Fruit fly (Drosophila melanogaster) whole organism, embryonic: ENCODE data around the gene CG14427.

ENCODE experiments used
- Aef1 ChIP-seq: fragments of 200-800 bp; sonication (Bioruptor generic); IDR thresholded peaks from 3 replicates; pipeline ENCODE4 v1.3.6; 2022; ENCODE audit warnings: missing biosample characterization, missing genetic modification characterization
- Blimp-1 ChIP-seq: fragments of 200-800 bp; sonication (Bioruptor generic); optimal IDR thresholded peaks from 3 replicates; lab custom pipeline; 2018; ENCODE audit warnings: missing biosample characterization, missing genetic modification characterization, mild to moderate bottlenecking, moderate library complexity, missing genetic modification reagents
- CG10274 ChIP-seq: fragments of 200-800 bp; sonication (Bioruptor generic); optimal IDR thresholded peaks from 3 replicates; lab custom pipeline; 2017; ENCODE audit warnings: missing biosample characterization, mild to moderate bottlenecking, missing genetic modification characterization
- CG11093 ChIP-seq: fragments of 200-800 bp; sonication (Bioruptor generic); IDR thresholded peaks from 3 replicates; pipeline ENCODE4 v1.3.6; 2022; ENCODE audit warnings: missing biosample characterization, missing genetic modification characterization
- CG15479 ChIP-seq: fragments of 200-800 bp; sonication (Bioruptor generic); optimal IDR thresholded peaks from 3 replicates; lab custom pipeline; 2019; ENCODE audit warnings: missing biosample characterization, mild to moderate bottlenecking, missing genetic modification characterization, moderate library complexity
- CG1602 ChIP-seq: fragments of 200-800 bp; sonication (Bioruptor generic); optimal IDR thresholded peaks from 3 replicates; lab custom pipeline; 2016; ENCODE audit warnings: missing biosample characterization, missing genetic modification characterization
- CG17802 ChIP-seq: fragments of 200-800 bp; sonication (Bioruptor generic); optimal IDR thresholded peaks from 2 replicates; lab custom pipeline; 2018; ENCODE audit warnings: missing biosample characterization, mild to moderate bottlenecking, missing genetic modification characterization, moderate library complexity
- CG18476 ChIP-seq: fragments of 200-800 bp; sonication (Bioruptor generic); optimal IDR thresholded peaks from 2 replicates; lab custom pipeline; 2016; ENCODE audit warnings: missing biosample characterization, mild to moderate bottlenecking, missing genetic modification characterization
- CG2199 ChIP-seq: fragments of 200-800 bp; sonication (Bioruptor generic); IDR thresholded peaks from 3 replicates; pipeline ENCODE4 v1.3.6; 2022; ENCODE audit warnings: missing biosample characterization, missing genetic modification characterization
- CG2202 ChIP-seq: fragments of 200-800 bp; sonication (Bioruptor generic); optimal IDR thresholded peaks from 2 replicates; lab custom pipeline; 2018; ENCODE audit warnings: missing biosample characterization, mild to moderate bottlenecking, missing genetic modification characterization
- CG2875 ChIP-seq: fragments of 200-800 bp; sonication (Bioruptor generic); optimal IDR thresholded peaks from 2 replicates; lab custom pipeline; 2017; ENCODE audit warnings: missing biosample characterization, mild to moderate bottlenecking, missing genetic modification characterization, missing genetic modification reagents
- CG31224 ChIP-seq: fragments of 200-800 bp; sonication (Bioruptor generic); IDR thresholded peaks from 2 replicates; pipeline ENCODE4 v1.3.6; 2022; ENCODE audit warnings: missing biosample characterization, missing genetic modification characterization
- CG31388 ChIP-seq: fragments of 200-800 bp; sonication (Bioruptor generic); optimal IDR thresholded peaks from 2 replicates; lab custom pipeline; 2016; ENCODE audit warnings: missing biosample characterization, missing genetic modification characterization
- CG33213 ChIP-seq: fragments of 200-800 bp; sonication (Bioruptor generic); optimal IDR thresholded peaks from 3 replicates; lab custom pipeline; 2016; ENCODE audit warnings: missing biosample characterization, missing genetic modification characterization
- CG3407 ChIP-seq: fragments of 200-800 bp; sonication (Bioruptor generic); optimal IDR thresholded peaks from 2 replicates; lab custom pipeline; 2018; ENCODE audit warnings: missing biosample characterization, mild to moderate bottlenecking, missing genetic modification characterization
- CG34224 ChIP-seq: fragments of 200-800 bp; sonication (Bioruptor generic); IDR thresholded peaks from 3 replicates; pipeline ENCODE4 v1.3.6; 2022; ENCODE audit warnings: missing biosample characterization, missing genetic modification characterization; ENCODE audit not compliant: partially characterized antibody
- CG3726 ChIP-seq: fragments of 200-800 bp; sonication (Bioruptor generic); IDR thresholded peaks from 3 replicates; pipeline ENCODE4, ENCODE4 v1.3.6; 2022; ENCODE audit warnings: missing biosample characterization, missing genetic modification characterization
- CG6654 ChIP-seq: fragments of 200-800 bp; sonication (Bioruptor generic); optimal IDR thresholded peaks from 2 replicates; lab custom pipeline; 2017; ENCODE audit warnings: missing biosample characterization, mild to moderate bottlenecking, missing genetic modification characterization
- CG6689 ChIP-seq: fragments of 200-800 bp; sonication (Bioruptor generic); IDR thresholded peaks from 2 replicates; pipeline ENCODE4 v1.3.6; 2022; ENCODE audit warnings: missing biosample characterization, missing genetic modification characterization
- CG7963 ChIP-seq: fragments of 200-800 bp; sonication (Bioruptor generic); IDR thresholded peaks from 3 replicates; pipeline ENCODE4 v1.3.6; 2022; ENCODE audit warnings: missing biosample characterization, missing genetic modification characterization; ENCODE audit not compliant: partially characterized antibody
- CG8290 ChIP-seq, 3 experiments: fragments of 200-800 bp; sonication (Bioruptor generic); optimal IDR thresholded peaks; 2 replicates each; lab custom pipeline; 2016 to 2019; ENCODE audit warnings: missing biosample characterization in 3 of 3, missing genetic modification characterization in 3 of 3, mild to moderate bottlenecking in 2 of 3, moderate library complexity in 1 of 3
- CG9215 ChIP-seq: fragments of 200-800 bp; sonication (Bioruptor generic); IDR thresholded peaks from 2 replicates; pipeline ENCODE4 v1.3.6; 2022; ENCODE audit warnings: missing biosample characterization, missing genetic modification characterization
- CTCF ChIP-seq: fragments of 200-800 bp; sonication (Bioruptor generic); optimal IDR thresholded peaks from 2 replicates; lab custom pipeline; 2017; ENCODE audit warnings: missing biosample characterization, mild to moderate bottlenecking, missing genetic modification characterization, moderate library complexity
- Dip2 ChIP-seq: fragments of 200-800 bp; sonication (Bioruptor generic); IDR thresholded peaks from 2 replicates; pipeline ENCODE4 v1.3.6; 2022; ENCODE audit warnings: missing biosample characterization, missing genetic modification characterization
- Fer1 ChIP-seq: fragments of 200-800 bp; sonication (Bioruptor generic); optimal IDR thresholded peaks from 2 replicates; lab custom pipeline; 2017; ENCODE audit warnings: missing biosample characterization, mild to moderate bottlenecking, missing genetic modification characterization
- Lpt ChIP-seq: fragments of >200 bp; optimal IDR thresholded peaks from 2 replicates; lab custom pipeline; 2018; ENCODE audit warnings: missing biosample characterization, missing genetic modification characterization
- Nf-YA ChIP-seq: fragments of 200-800 bp; sonication (Bioruptor generic); IDR thresholded peaks from 2 replicates; pipeline ENCODE4 v1.3.6; 2022; ENCODE audit warnings: missing biosample characterization, missing genetic modification characterization
- Nf-YC ChIP-seq: fragments of 200-800 bp; optimal IDR thresholded peaks from 3 replicates; lab custom pipeline; 2019; ENCODE audit warnings: missing biosample characterization, mild to moderate bottlenecking, missing genetic modification characterization, moderate library complexity
- Oaz ChIP-seq: fragments of 200-800 bp; sonication (Bioruptor generic); IDR thresholded peaks from 2 replicates; pipeline ENCODE4 v1.3.6; 2022; ENCODE audit warnings: missing biosample characterization, missing genetic modification characterization
- Ravus ChIP-seq: fragments of 200-800 bp; sonication (Bioruptor generic); IDR thresholded peaks from 2 replicates; pipeline ENCODE4 v1.3.6; 2022; ENCODE audit warnings: missing biosample characterization, missing genetic modification characterization
- Trl ChIP-seq, 3 experiments: fragments of >200 bp in 2 of 3; fragments of 200-800 bp in 1 of 3; sonication (Bioruptor generic) in 1 of 3; optimal IDR thresholded peaks; 2 replicates in 1 of 3; 3 replicates in 2 of 3; lab custom pipeline; 2016 to 2017; ENCODE audit warnings: missing biosample characterization in 1 of 3, missing genetic modification characterization in 1 of 3
- bbx ChIP-seq: fragments of 200-800 bp; sonication (Bioruptor generic); IDR thresholded peaks from 2 replicates; pipeline ENCODE4 v1.3.6; 2022; ENCODE audit warnings: missing biosample characterization, missing genetic modification characterization; ENCODE audit not compliant: partially characterized antibody
- bcd ChIP-seq: fragments of 200-800 bp; sonication (Bioruptor generic); optimal IDR thresholded peaks from 2 replicates; lab custom pipeline; 2017; ENCODE audit warnings: missing biosample characterization, mild to moderate bottlenecking, missing genetic modification characterization
- cg ChIP-seq: fragments of 200-800 bp; sonication (Bioruptor generic); optimal IDR thresholded peaks from 3 replicates; lab custom pipeline; 2019; ENCODE audit warnings: missing biosample characterization, mild to moderate bottlenecking, missing genetic modification characterization, moderate library complexity
- chn ChIP-seq: fragments of 200-800 bp; sonication (Bioruptor generic); optimal IDR thresholded peaks from 2 replicates; lab custom pipeline; 2016; ENCODE audit warnings: missing biosample characterization, missing genetic modification characterization
- corto ChIP-seq: fragments of 200-800 bp; sonication (Bioruptor generic); optimal IDR thresholded peaks from 2 replicates; lab custom pipeline; 2016; ENCODE audit warnings: missing biosample characterization, mild to moderate bottlenecking, missing genetic modification characterization, moderate library complexity
- disco-r ChIP-seq: fragments of 200-800 bp; sonication (Bioruptor generic); optimal IDR thresholded peaks from 2 replicates; lab custom pipeline; 2016; ENCODE audit warnings: missing biosample characterization, missing genetic modification characterization
- ewg ChIP-seq: fragments of 200-800 bp; sonication (Bioruptor generic); optimal IDR thresholded peaks from 3 replicates; lab custom pipeline; 2017; ENCODE audit warnings: mild to moderate bottlenecking, missing biosample characterization, missing genetic modification reagents, missing genetic modification characterization
- gce ChIP-seq: fragments of 200-800 bp; sonication (Bioruptor generic); IDR thresholded peaks from 3 replicates; pipeline ENCODE4 v1.3.6; 2022; ENCODE audit warnings: missing biosample characterization, missing genetic modification characterization
- gsb ChIP-seq: fragments of 200-800 bp; sonication (Bioruptor generic); IDR thresholded peaks from 2 replicates; pipeline ENCODE4 v1.3.6; 2022; ENCODE audit warnings: missing biosample characterization, missing genetic modification characterization
- gt ChIP-seq: fragments of 200-800 bp; sonication (Bioruptor generic); IDR thresholded peaks from 2 replicates; pipeline ENCODE4 v1.3.6; 2022; ENCODE audit warnings: missing biosample characterization, missing genetic modification characterization
- ham ChIP-seq: fragments of 200-800 bp; sonication (Bioruptor generic); IDR thresholded peaks from 2 replicates; pipeline ENCODE4 v1.3.6; 2022; ENCODE audit warnings: missing biosample characterization, missing genetic modification characterization
- nerfin-1 ChIP-seq: fragments of 200-800 bp; sonication (Bioruptor generic); optimal IDR thresholded peaks from 3 replicates; lab custom pipeline; 2019; ENCODE audit warnings: missing biosample characterization, mild to moderate bottlenecking, missing genetic modification characterization, moderate library complexity
- sens ChIP-seq: fragments of 200-800 bp; sonication (Bioruptor generic); peaks from one replicate; lab custom pipeline; 2016; ENCODE audit warnings: missing biosample characterization, missing genetic modification characterization
- sim ChIP-seq: fragments of 200-800 bp; sonication (Bioruptor generic); IDR thresholded peaks from 2 replicates; pipeline ENCODE4 v1.3.6; 2022; ENCODE audit warnings: missing biosample characterization, missing genetic modification characterization
- sqz ChIP-seq: fragments of 200-800 bp; sonication (Bioruptor generic); optimal IDR thresholded peaks from 3 replicates; lab custom pipeline; 2018; ENCODE audit warnings: missing biosample characterization, mild to moderate bottlenecking, missing genetic modification characterization
- ssp ChIP-seq: fragments of 200-800 bp; sonication (Bioruptor generic); IDR thresholded peaks from 2 replicates; pipeline ENCODE4 v1.3.6; 2022; ENCODE audit warnings: missing biosample characterization, missing genetic modification characterization
- tll ChIP-seq, 2 experiments: fragments of 200-800 bp in 1 of 2; fragments of >200 bp in 1 of 2; sonication (Bioruptor generic) in 1 of 2; optimal IDR thresholded peaks; 2 replicates each; lab custom pipeline; 2017 to 2019; ENCODE audit warnings: missing biosample characterization in 2 of 2, missing genetic modification characterization in 2 of 2, mild to moderate bottlenecking in 1 of 2, moderate library complexity in 1 of 2
- vvl ChIP-seq: fragments of 200-800 bp; sonication (Bioruptor generic); IDR thresholded peaks from 2 replicates; pipeline ENCODE4 v1.3.6; 2022; ENCODE audit warnings: missing biosample characterization, missing genetic modification characterization
- zen ChIP-seq: fragments of 200-800 bp; sonication (Bioruptor generic); optimal IDR thresholded peaks from 3 replicates; lab custom pipeline; 2018; ENCODE audit warnings: missing biosample characterization, mild to moderate bottlenecking, missing genetic modification characterization, moderate library complexity
- zfh2 ChIP-seq: fragments of 200-800 bp; sonication (Bioruptor generic); optimal IDR thresholded peaks from 2 replicates; lab custom pipeline; 2016; ENCODE audit warnings: missing biosample characterization, missing genetic modification characterization

Gene CG14427

DNA sequence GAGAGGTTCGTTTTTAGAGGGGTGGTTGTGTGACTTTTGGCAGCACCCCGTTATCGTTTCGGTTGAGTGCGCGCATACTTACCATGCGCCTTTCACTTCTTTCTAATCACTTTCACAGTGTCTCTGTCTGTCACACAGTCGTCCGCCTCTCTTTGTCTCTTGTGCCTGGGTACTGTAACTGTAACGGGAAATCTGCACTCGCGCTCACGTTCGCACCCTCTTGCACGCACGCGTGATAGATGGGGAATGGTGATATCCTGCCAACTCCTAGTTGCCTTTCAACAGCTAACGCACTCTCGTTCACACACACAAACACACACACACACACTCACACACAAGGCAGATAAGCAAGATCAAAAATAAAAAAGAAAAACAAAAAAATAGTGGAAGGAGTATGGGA is 42.0 kb downstream of the CG14427 start (continued):
- no peak for TF ChIP-seq CG3407
- TF ChIP-seq CG33213 (GFP tag; lab: Kevin White, UChicago), result no peak
- TF ChIP-seq CG3726 (GFP tag; lab: Robert Waterston, UW), result no peak
- no peak for TF ChIP-seq ssp (GFP tag; lab: Robert Waterston, UW)
- TF ChIP-seq Fer1 (GFP tag; lab: Kevin White, UChicago), result no peak
- TF ChIP-seq tll (GFP tag; optimal IDR thresholded peaks at IDR 0.05; lab: Kevin White, UChicago), result peak in 1 of 2 experiments; percentile 15
- TF ChIP-seq CG2199 (GFP tag; lab: Robert Waterston, UW), result peak; percentile 56; the same call in 1 of the 3 replicates
- TF ChIP-seq Nf-YC (tag; lab: Kevin White, UChicago), result no peak
- no peak for TF ChIP-seq CG2875
- TF ChIP-seq gt, result no peak
- TF ChIP-seq CG2202 (tag; lab: Kevin White, UChicago), result no peak
- TF ChIP-seq ewg (GFP tag; lab: Kevin White, UChicago), result peak; percentile 46
- no peak for TF ChIP-seq CG18476
- no peak for TF ChIP-seq CG9215
- no peak for TF ChIP-seq zen (tag; lab: Kevin White, UChicago)
- no peak for TF ChIP-seq CTCF (GFP tag; lab: Kevin White, UChicago)
- no peak for TF ChIP-seq vvl
- no peak for TF ChIP-seq bcd (GFP tag; lab: Kevin White, UChicago)
- no peak for TF ChIP-seq chn
- no peak for TF ChIP-seq Lpt
- TF ChIP-seq ham, result no peak
- peak in 1 of 2 experiments; percentile 3 for TF ChIP-seq Trl (optimal IDR thresholded peaks at IDR 0.05; lab: Kevin White, UChicago)
- TF ChIP-seq Trl (GFP tag; optimal IDR thresholded peaks at IDR 0.05; lab: Kevin White, UChicago), result no peak
- TF ChIP-seq Nf-YA (GFP tag; lab: Robert Waterston, UW), result no peak
- TF ChIP-seq CG11093 (GFP tag; lab: Robert Waterston, UW), result no peak
- no peak for TF ChIP-seq CG34224
- TF ChIP-seq Oaz (GFP tag; lab: Robert Waterston, UW), result no peak
- TF ChIP-seq sim (GFP tag; lab: Robert Waterston, UW), result no peak
- TF ChIP-seq CG7963 (GFP tag; lab: Robert Waterston, UW), result no peak
- no peak for TF ChIP-seq Aef1 (GFP tag; lab: Robert Waterston, UW)
- no peak for TF ChIP-seq CG17802 (tag; lab: Kevin White, UChicago)
- peak; percentile 82 for TF ChIP-seq sens (GFP tag; lab: Kevin White, UChicago)
- no peak for TF ChIP-seq CG8290 (GFP tag; optimal IDR thresholded peaks at IDR 0.05; lab: Kevin White, UChicago)
- no peak for TF ChIP-seq CG8290 (tag; optimal IDR thresholded peaks at IDR 0.05; lab: Kevin White, UChicago)
- TF ChIP-seq disco-r (GFP tag; lab: Kevin White, UChicago), result no peak
- peak; percentile 92 for TF ChIP-seq CG15479
- no peak for TF ChIP-seq nerfin-1
- TF ChIP-seq Dip2, result no peak
- no peak for TF ChIP-seq gce (GFP tag; lab: Robert Waterston, UW)
- TF ChIP-seq CG6689 (GFP tag; lab: Robert Waterston, UW), result no peak
- TF ChIP-seq corto (GFP tag; lab: Kevin White, UChicago), result no peak
- TF ChIP-seq Ravus (GFP tag; lab: Robert Waterston, UW), result no peak
- TF ChIP-seq bbx (GFP tag; lab: Robert Waterston, UW), result no peak
- TF ChIP-seq Blimp-1 (GFP tag; lab: Kevin White, UChicago), result peak; percentile 7
- TF ChIP-seq CG6654 (GFP tag; lab: Kevin White, UChicago), result no peak
- peak; percentile 40 for TF ChIP-seq sqz (GFP tag; lab: Kevin White, UChicago)
- peak; percentile 38 for TF ChIP-seq cg
- TF ChIP-seq CG31224 (GFP tag; lab: Robert Waterston, UW), result no peak
- TF ChIP-seq CG1602 (GFP tag; lab: Kevin White, UChicago), result no peak
- no peak for TF ChIP-seq gsb (GFP tag; lab: Robert Waterston, UW)
- TF ChIP-seq CG31388, result no peak
- TF ChIP-seq CG10274 (GFP tag; lab: Kevin White, UChicago), result no peak
- no peak for TF ChIP-seq zfh2 (GFP tag; lab: Kevin White, UChicago)
- TF ChIP-seq, all 482 proteins: peak for 11
